Fruit fly (Drosophila melanogaster) whole organism, embryonic: ENCODE results near the gene CG33293.
A peak's percentile ranks its signal among the peaks of the same experiment; 100 is the strongest.

Experiments used
- Atf6 ChIP-seq: fragments of 200-800 bp; sonication (Bioruptor generic); IDR thresholded peaks from 2 replicates; pipeline ENCODE4 v1.3.6; 2022; ENCODE audit warnings: missing biosample characterization, missing genetic modification characterization
- CG10274 ChIP-seq: fragments of 200-800 bp; sonication (Bioruptor generic); optimal IDR thresholded peaks from 3 replicates; lab custom pipeline; 2017; ENCODE audit warnings: missing biosample characterization, mild to moderate bottlenecking, missing genetic modification characterization
- CG10321 ChIP-seq: fragments of 200-800 bp; sonication (Bioruptor generic); IDR thresholded peaks from 2 replicates; pipeline ENCODE4 v1.3.6; 2022; ENCODE audit warnings: missing biosample characterization, missing genetic modification characterization
- CG10462 ChIP-seq: fragments of 200-800 bp; sonication (Bioruptor generic); optimal IDR thresholded peaks from 2 replicates; lab custom pipeline; 2016; ENCODE audit warnings: missing biosample characterization, missing genetic modification characterization
- CG11085 ChIP-seq: fragments of 200-800 bp; sonication (Bioruptor generic); IDR thresholded peaks from 2 replicates; pipeline ENCODE4 v1.3.6; 2022; ENCODE audit warnings: missing biosample characterization, missing genetic modification characterization
- CG11093 ChIP-seq: fragments of 200-800 bp; sonication (Bioruptor generic); IDR thresholded peaks from 3 replicates; pipeline ENCODE4 v1.3.6; 2022; ENCODE audit warnings: missing biosample characterization, missing genetic modification characterization
- CG11398 ChIP-seq: fragments of 200-800 bp; sonication (Bioruptor generic); optimal IDR thresholded peaks from 2 replicates; lab custom pipeline; 2016; ENCODE audit warnings: missing biosample characterization, missing genetic modification characterization
- CG11504 ChIP-seq: fragments of 200-800 bp; sonication (Bioruptor generic); optimal IDR thresholded peaks from 3 replicates; lab custom pipeline; 2019; ENCODE audit warnings: missing biosample characterization, mild to moderate bottlenecking, missing genetic modification characterization, moderate library complexity
- CG17359 ChIP-seq: fragments of 200-800 bp; sonication (Bioruptor generic); optimal IDR thresholded peaks from 3 replicates; lab custom pipeline; 2018; ENCODE audit warnings: missing biosample characterization, mild to moderate bottlenecking, missing genetic modification characterization, moderate library complexity
- CG2129 ChIP-seq: fragments of 200-800 bp; sonication (Bioruptor generic); IDR thresholded peaks from 2 replicates; pipeline ENCODE4 v1.3.6; 2022; ENCODE audit warnings: missing biosample characterization, missing genetic modification characterization; ENCODE audit not compliant: partially characterized antibody
- CG2202 ChIP-seq: fragments of 200-800 bp; sonication (Bioruptor generic); optimal IDR thresholded peaks from 2 replicates; lab custom pipeline; 2018; ENCODE audit warnings: missing biosample characterization, mild to moderate bottlenecking, missing genetic modification characterization
- CG3065 ChIP-seq: fragments of 200-800 bp; sonication (Bioruptor generic); optimal IDR thresholded peaks from 2 replicates; lab custom pipeline; 2016; ENCODE audit warnings: missing biosample characterization, missing genetic modification characterization
- CG34422 ChIP-seq: fragments of 200-800 bp; sonication (Bioruptor generic); IDR thresholded peaks from 3 replicates; pipeline ENCODE4 v1.3.6; 2022; ENCODE audit warnings: missing biosample characterization, missing genetic modification characterization
- CG5245 ChIP-seq: fragments of 200-800 bp; sonication (Bioruptor generic); optimal IDR thresholded peaks from 3 replicates; lab custom pipeline; 2016; ENCODE audit warnings: missing biosample characterization, missing genetic modification characterization
- CG6654 ChIP-seq: fragments of 200-800 bp; sonication (Bioruptor generic); optimal IDR thresholded peaks from 2 replicates; lab custom pipeline; 2017; ENCODE audit warnings: missing biosample characterization, mild to moderate bottlenecking, missing genetic modification characterization
- CG6791 ChIP-seq: fragments of 200-800 bp; sonication (Bioruptor generic); IDR thresholded peaks from 3 replicates; pipeline ENCODE4 v1.3.6; 2022; ENCODE audit warnings: missing biosample characterization, missing genetic modification characterization; ENCODE audit not compliant: partially characterized antibody
- CG8089 ChIP-seq: fragments of 200-800 bp; sonication (Bioruptor generic); optimal IDR thresholded peaks from 3 replicates; lab custom pipeline; 2016; ENCODE audit warnings: missing biosample characterization, missing genetic modification characterization
- CTCF ChIP-seq: fragments of 200-800 bp; sonication (Bioruptor generic); optimal IDR thresholded peaks from 2 replicates; lab custom pipeline; 2017; ENCODE audit warnings: missing biosample characterization, mild to moderate bottlenecking, missing genetic modification characterization, moderate library complexity
- CkIIα-i1 ChIP-seq: fragments of 200-800 bp; sonication (Bioruptor generic); IDR thresholded peaks from 2 replicates; pipeline ENCODE4 v1.3.6; 2022; ENCODE audit warnings: missing biosample characterization, missing genetic modification characterization
- Dip2 ChIP-seq: fragments of 200-800 bp; sonication (Bioruptor generic); IDR thresholded peaks from 2 replicates; pipeline ENCODE4 v1.3.6; 2022; ENCODE audit warnings: missing biosample characterization, missing genetic modification characterization
- Dll ChIP-seq: fragments of 200-800 bp; sonication (Bioruptor generic); IDR thresholded peaks from 4 replicates; pipeline ENCODE4 v1.3.6; 2022; ENCODE audit warnings: missing biosample characterization, missing genetic modification characterization; ENCODE audit not compliant: partially characterized antibody
- Eip74EF ChIP-seq, 2 experiments: fragments of 200-800 bp in 1 of 2; fragments of >200 bp in 1 of 2; sonication (Bioruptor generic) in 1 of 2; optimal IDR thresholded peaks; 2 replicates each; lab custom pipeline; 2017 to 2019; ENCODE audit warnings: missing biosample characterization in 2 of 2, missing genetic modification characterization in 2 of 2, mild to moderate bottlenecking in 1 of 2, moderate library complexity in 1 of 2
- Elba2 ChIP-seq: fragments of 200-800 bp; sonication (Bioruptor generic); optimal IDR thresholded peaks from 3 replicates; lab custom pipeline; 2016; ENCODE audit warnings: missing biosample characterization, missing genetic modification characterization
- Ets65A ChIP-seq: fragments of 200-800 bp; sonication (Bioruptor generic); peaks from one replicate; lab custom pipeline; 2016; ENCODE audit warnings: missing biosample characterization, missing genetic modification characterization
- H15 ChIP-seq: fragments of 200-800 bp; sonication (Bioruptor generic); IDR thresholded peaks from 3 replicates; pipeline ENCODE4 v1.3.6; 2022; ENCODE audit warnings: missing biosample characterization, missing genetic modification characterization
- Hr3 ChIP-seq: fragments of 200-800 bp; sonication (Bioruptor generic); optimal IDR thresholded peaks from 3 replicates; lab custom pipeline; 2016; ENCODE audit warnings: missing biosample characterization, missing genetic modification characterization
- Hsf ChIP-seq: fragments of 200-800 bp; sonication (Bioruptor generic); optimal IDR thresholded peaks from 3 replicates; lab custom pipeline; 2016; ENCODE audit warnings: missing biosample characterization, missing genetic modification characterization
- Mad ChIP-seq: fragments of 200-800 bp; sonication (Bioruptor generic); optimal IDR thresholded peaks from 2 replicates; lab custom pipeline; 2016; ENCODE audit warnings: missing biosample characterization, missing genetic modification characterization
- Oaz ChIP-seq: fragments of 200-800 bp; sonication (Bioruptor generic); IDR thresholded peaks from 2 replicates; pipeline ENCODE4 v1.3.6; 2022; ENCODE audit warnings: missing biosample characterization, missing genetic modification characterization
- Scr ChIP-seq: fragments of 200-800 bp; sonication (Bioruptor generic); IDR thresholded peaks from 2 replicates; pipeline ENCODE4 v1.3.6; 2022; ENCODE audit warnings: missing biosample characterization, missing genetic modification characterization; ENCODE audit not compliant: partially characterized antibody
- Side ChIP-seq: fragments of 200-800 bp; sonication (Bioruptor generic); optimal IDR thresholded peaks from 2 replicates; lab custom pipeline; 2016; ENCODE audit warnings: missing biosample characterization, missing genetic modification characterization
- Spps ChIP-seq: fragments of 200-800 bp; sonication (Bioruptor generic); optimal IDR thresholded peaks from 2 replicates; lab custom pipeline; 2018; ENCODE audit warnings: missing biosample characterization, mild to moderate bottlenecking, missing genetic modification characterization
- TFAM ChIP-seq: fragments of 200-800 bp; sonication (Bioruptor generic); optimal IDR thresholded peaks from 2 replicates; lab custom pipeline; 2017; ENCODE audit warnings: missing biosample characterization, missing genetic modification characterization, inconsistent platforms
- amos ChIP-seq: fragments of 200-800 bp; sonication (Bioruptor generic); IDR thresholded peaks from 2 replicates; pipeline ENCODE4 v1.3.6; 2022; ENCODE audit warnings: missing biosample characterization, missing genetic modification characterization; ENCODE audit not compliant: partially characterized antibody
- cas ChIP-seq: fragments of 200-800 bp; sonication (Bioruptor generic); IDR thresholded peaks from 2 replicates; pipeline ENCODE4 v1.3.6; 2022; ENCODE audit warnings: missing biosample characterization, missing genetic modification characterization
- crol ChIP-seq: fragments of 200-800 bp; sonication (Bioruptor generic); IDR thresholded peaks from 2 replicates; pipeline ENCODE4 v1.3.6; 2022; ENCODE audit warnings: missing biosample characterization, missing genetic modification characterization
- crp ChIP-seq, 2 experiments: fragments of 200-800 bp; sonication (Bioruptor generic); optimal IDR thresholded peaks; 2 replicates in 1 of 2; 3 replicates in 1 of 2; lab custom pipeline; 2017; ENCODE audit warnings: missing biosample characterization in 2 of 2, missing genetic modification characterization in 2 of 2, mild to moderate bottlenecking in 1 of 2, moderate library complexity in 1 of 2
- da ChIP-seq: fragments of 200-800 bp; sonication (Bioruptor generic); optimal IDR thresholded peaks from 2 replicates; lab custom pipeline; 2016; ENCODE audit warnings: missing biosample characterization, missing genetic modification characterization
- dysf ChIP-seq: fragments of 200-800 bp; sonication (Bioruptor generic); IDR thresholded peaks from 3 replicates; pipeline ENCODE4 v1.3.6; 2022; ENCODE audit warnings: missing biosample characterization, missing genetic modification characterization
- eyg ChIP-seq: fragments of 200-800 bp; sonication (Bioruptor generic); optimal IDR thresholded peaks from 3 replicates; lab custom pipeline; 2016; ENCODE audit warnings: missing biosample characterization, missing genetic modification characterization
- fu2 ChIP-seq: fragments of 200-800 bp; sonication (Bioruptor generic); optimal IDR thresholded peaks from 2 replicates; lab custom pipeline; 2016; ENCODE audit warnings: missing biosample characterization, missing genetic modification characterization
- grn ChIP-seq: fragments of 200-800 bp; sonication (Bioruptor generic); optimal IDR thresholded peaks from 3 replicates; lab custom pipeline; 2017; ENCODE audit warnings: missing biosample characterization, missing genetic modification characterization
- h ChIP-seq: fragments of >200 bp; optimal IDR thresholded peaks from 2 replicates; lab custom pipeline; 2017
- hb ChIP-seq: fragments of 200-800 bp; sonication (Bioruptor generic); IDR thresholded peaks from 3 replicates; pipeline ENCODE4 v1.3.6; 2022; ENCODE audit warnings: missing biosample characterization, missing genetic modification characterization; ENCODE audit not compliant: partially characterized antibody
- pan ChIP-seq, 4 experiments: fragments of >200 bp in 3 of 4; fragments of 200-800 bp in 1 of 4; sonication (Bioruptor generic) in 1 of 4; optimal IDR thresholded peaks in 3 of 4; IDR thresholded peaks in 1 of 4; 2 replicates each; pipeline versions ENCODE4 v1.3.6 to Lab custom; 2017 to 2022; ENCODE audit warnings: missing biosample characterization in 2 of 4, missing genetic modification characterization in 2 of 4, mixed read lengths in 1 of 4
- pho ChIP-seq: fragments of 200-800 bp; sonication (Bioruptor generic); optimal IDR thresholded peaks from 2 replicates; lab custom pipeline; 2016; ENCODE audit warnings: missing biosample characterization, missing genetic modification characterization
- pum ChIP-seq: fragments of 200-800 bp; sonication (Bioruptor generic); optimal IDR thresholded peaks from 2 replicates; lab custom pipeline; 2016; ENCODE audit warnings: missing biosample characterization, missing genetic modification characterization
- rib ChIP-seq: fragments of 200-800 bp; sonication (Bioruptor generic); IDR thresholded peaks from 2 replicates; pipeline ENCODE4 v1.3.6; 2022; ENCODE audit warnings: missing biosample characterization, missing genetic modification characterization
- sens ChIP-seq: fragments of 200-800 bp; sonication (Bioruptor generic); peaks from one replicate; lab custom pipeline; 2016; ENCODE audit warnings: missing biosample characterization, missing genetic modification characterization
- slbo ChIP-seq: fragments of 200-800 bp; sonication (Bioruptor generic); IDR thresholded peaks from 2 replicates; pipeline ENCODE4 v1.3.6; 2022; ENCODE audit warnings: missing biosample characterization, missing genetic modification characterization
- slou ChIP-seq: fragments of 200-800 bp; sonication (Bioruptor generic); optimal IDR thresholded peaks from 3 replicates; lab custom pipeline; 2016; ENCODE audit warnings: missing biosample characterization, missing genetic modification characterization

The CG33293 gene

dm6 chr3R:5251243-5251865, 10.8 kb upstream of the CG33293 start, which contains the start of gene CtsF (continued):
- no peak for TF ChIP-seq eyg (GFP tag; lab: Kevin White, UChicago)
- TF ChIP-seq CG10321 (GFP tag; lab: Robert Waterston, UW) = peak; percentile 62
- TF ChIP-seq TFAM (GFP tag; lab: Kevin White, UChicago) = no peak
- peak; percentile 99 for TF ChIP-seq amos (GFP tag; lab: Robert Waterston, UW)
- peak; percentile 13 for TF ChIP-seq CG11504 (tag; lab: Kevin White, UChicago)
- no peak for TF ChIP-seq Hsf
- TF ChIP-seq CG8089 (GFP tag; lab: Kevin White, UChicago) = no peak
- no peak for TF ChIP-seq CG11085 (GFP tag; lab: Robert Waterston, UW)
- no peak for TF ChIP-seq CG2202 (tag; lab: Kevin White, UChicago)
- TF ChIP-seq Elba2 (GFP tag; lab: Kevin White, UChicago) = no peak
- peak; percentile 28 for TF ChIP-seq CG11398 (GFP tag; lab: Kevin White, UChicago)
- peak in 1 of 2 experiments; percentile 67 for TF ChIP-seq crp (GFP tag; optimal IDR thresholded peaks at IDR 0.05; lab: Kevin White, UChicago)
- peak; percentile 54; the same call in 1 of the 2 replicates for TF ChIP-seq rib (GFP tag; lab: Robert Waterston, UW)
- peak in 1 of 2 experiments; percentile 22 for TF ChIP-seq Eip74EF (GFP tag; optimal IDR thresholded peaks at IDR 0.05; lab: Kevin White, UChicago)
- no peak for TF ChIP-seq CG6654 (GFP tag; lab: Kevin White, UChicago)
- no peak for TF ChIP-seq CG11093
- no peak for TF ChIP-seq H15 (GFP tag; lab: Robert Waterston, UW)
- peak; percentile 85; the same call in 1 of the 3 replicates for TF ChIP-seq CG34422 (GFP tag; lab: Robert Waterston, UW)
- no peak for TF ChIP-seq CG10274
- TF ChIP-seq CkIIα-i1 (GFP tag; lab: Robert Waterston, UW) = no peak
- TF ChIP-seq Scr (GFP tag; lab: Robert Waterston, UW) = peak; percentile 98
- TF ChIP-seq sens (GFP tag; lab: Kevin White, UChicago) = peak; percentile 38
- TF ChIP-seq Dll (GFP tag; lab: Robert Waterston, UW) = peak; percentile 98
- no peak for TF ChIP-seq pan (optimal IDR thresholded peaks at IDR 0.05; lab: Kevin White, UChicago)
- TF ChIP-seq pan (GFP tag; optimal IDR thresholded peaks at IDR 0.05 in 1 of 2, IDR thresholded peaks at IDR 0.05 in 1 of 2) = peak in 1 of 2 experiments; percentile 19
- no peak for TF ChIP-seq dysf
- no peak for TF ChIP-seq pum
- TF ChIP-seq da (GFP tag; lab: Kevin White, UChicago) = no peak
- TF ChIP-seq Dip2 = no peak
- no peak for TF ChIP-seq cas (GFP tag; lab: Robert Waterston, UW)
- no peak for TF ChIP-seq Spps (tag; lab: Kevin White, UChicago)
- no peak for TF ChIP-seq CG17359 (tag; lab: Kevin White, UChicago)
- TF ChIP-seq CG10462 (GFP tag; lab: Kevin White, UChicago) = no peak
- no peak for TF ChIP-seq fu2 (GFP tag; lab: Kevin White, UChicago)
- peak; percentile 87 for TF ChIP-seq crol
- no peak for TF ChIP-seq grn (GFP tag; lab: Kevin White, UChicago)
- TF ChIP-seq Mad (GFP tag; lab: Kevin White, UChicago) = no peak
- TF ChIP-seq CTCF (GFP tag; lab: Kevin White, UChicago) = no peak
- no peak for TF ChIP-seq Side
- TF ChIP-seq pho (GFP tag; lab: Kevin White, UChicago) = peak; percentile 23
- TF ChIP-seq CG3065 (GFP tag; lab: Kevin White, UChicago) = no peak
- peak; percentile 36; the same call in 1 of the 2 replicates for TF ChIP-seq slbo (GFP tag; lab: Robert Waterston, UW)
- peak; percentile 93 for TF ChIP-seq CG2129 (GFP tag; lab: Robert Waterston, UW)
- TF ChIP-seq Ets65A (GFP tag; lab: Kevin White, UChicago) = no peak
- no peak for TF ChIP-seq Hr3 (GFP tag; lab: Kevin White, UChicago)
- TF ChIP-seq slou (GFP tag; lab: Kevin White, UChicago) = no peak
- no peak for TF ChIP-seq h (lab: Kevin White, UChicago)
- TF ChIP-seq Atf6 = peak; percentile 43; the same call in 1 of the 2 replicates
- peak; percentile 100 for TF ChIP-seq CG6791 (GFP tag; lab: Robert Waterston, UW)
- no peak for TF ChIP-seq Oaz (GFP tag; lab: Robert Waterston, UW)
- peak; percentile 99 for TF ChIP-seq hb (GFP tag; lab: Robert Waterston, UW)
- TF ChIP-seq CG5245 (GFP tag; lab: Kevin White, UChicago) = no peak
